Worm (Caenorhabditis elegans): ENCODE measurements around the gene C13A2.4.

DNA sequence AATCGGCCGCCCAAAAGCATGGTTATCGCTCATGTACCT is 42.3 kb upstream of the C13A2.4 start, which contains the start of gene hpo-9:
- TF ChIP-seq egl-43 (GFP tag; IDR thresholded peaks at IDR 0.05), result no peak
- no peak for TF ChIP-seq php-3 (GFP tag; IDR thresholded peaks at IDR 0.05)
- TF ChIP-seq ces-1 (GFP tag; optimal IDR thresholded peaks at IDR 0.05), result no peak
- no peak for TF ChIP-seq aly-2 (tag; optimal IDR thresholded peaks at IDR 0.05)

Measured in whole organism, L4 larva.